Fruit fly (Drosophila melanogaster): ENCODE data around the gene CG40486.

The CG40486 gene

DNA sequence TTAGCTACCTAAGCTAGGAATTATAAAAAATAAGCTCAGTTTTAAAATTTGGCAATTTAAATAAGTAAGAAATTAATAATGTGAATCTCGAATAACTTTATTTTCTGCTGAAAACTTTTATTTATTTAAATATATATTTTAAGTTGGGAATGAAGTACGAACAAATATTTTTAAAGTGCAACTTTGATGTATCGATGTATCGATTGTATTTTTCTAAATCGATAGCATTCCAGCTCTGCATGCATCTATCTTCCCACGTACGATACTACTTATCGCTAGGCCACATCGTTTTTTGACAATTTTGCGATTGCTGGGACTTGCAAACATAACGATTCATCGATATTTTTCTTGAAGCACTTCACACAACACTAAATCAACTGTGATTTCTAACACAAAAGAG, 47.5 kb upstream of the CG40486 start (continued):
- TF ChIP-seq amos (GFP tag; IDR thresholded peaks at IDR 0.05; ENCODE audit: partially characterized antibody) (peak; percentile 98), CG6791 (GFP tag; IDR thresholded peaks at IDR 0.05; ENCODE audit: partially characterized antibody) (peak; percentile 99), chn (GFP tag; optimal IDR thresholded peaks at IDR 0.05) (no peak), ems (GFP tag; optimal IDR thresholded peaks at IDR 0.05) (no peak), cas (GFP tag; IDR thresholded peaks at IDR 0.05) (no peak), tup (GFP tag; optimal IDR thresholded peaks at IDR 0.05) (no peak), ranshi (GFP tag; IDR thresholded peaks at IDR 0.05) (no peak), CG7556 (GFP tag; optimal IDR thresholded peaks at IDR 0.05) (peak; percentile 12), pzg (GFP tag; optimal IDR thresholded peaks at IDR 0.05) (peak; percentile 74), CG9727 (GFP tag; optimal IDR thresholded peaks at IDR 0.05) (peak; percentile 36), CG42726 (GFP tag; IDR thresholded peaks at IDR 0.05; ENCODE audit: partially characterized antibody) (peak; percentile 98), Doc3 (GFP tag; IDR thresholded peaks at IDR 0.05; ENCODE audit: partially characterized antibody) (peak; percentile 94), BEAF-32 (GFP tag; optimal IDR thresholded peaks at IDR 0.05) (peak; percentile 91), HmgZ (tag; optimal IDR thresholded peaks at IDR 0.05) (peak; percentile 54), ci (GFP tag; IDR thresholded peaks at IDR 0.05) (no peak), Fer3 (tag; optimal IDR thresholded peaks at IDR 0.05) (peak; percentile 9), Hr51 (GFP tag; optimal IDR thresholded peaks at IDR 0.05) (peak in 1 of 2 experiments; percentile 32), CG13287 (GFP tag; IDR thresholded peaks at IDR 0.05; ENCODE audit: partially characterized antibody) (peak; percentile 94), CG6689 (GFP tag; IDR thresholded peaks at IDR 0.05) (0 out of 2 replicates have a peak, but pooled peaks have one; percentile 37), Dip2 (GFP tag; IDR thresholded peaks at IDR 0.05) (no peak), CG12219 (GFP tag; optimal IDR thresholded peaks at IDR 0.05) (no peak), Myb (GFP tag; optimal IDR thresholded peaks at IDR 0.05) (peak; percentile 31), Pdp1 (GFP tag; optimal IDR thresholded peaks at IDR 0.05) (peak in 1 of 2 experiments; percentile 13), HLH4C (GFP tag; IDR thresholded peaks at IDR 0.05; ENCODE audit: partially characterized antibody) (peak; percentile 97), bsh (GFP tag; optimal IDR thresholded peaks at IDR 0.05) (peak in 1 of 2 experiments; percentile 25), vfl (GFP tag; optimal IDR thresholded peaks at IDR 0.05) (no peak)

DNA sequence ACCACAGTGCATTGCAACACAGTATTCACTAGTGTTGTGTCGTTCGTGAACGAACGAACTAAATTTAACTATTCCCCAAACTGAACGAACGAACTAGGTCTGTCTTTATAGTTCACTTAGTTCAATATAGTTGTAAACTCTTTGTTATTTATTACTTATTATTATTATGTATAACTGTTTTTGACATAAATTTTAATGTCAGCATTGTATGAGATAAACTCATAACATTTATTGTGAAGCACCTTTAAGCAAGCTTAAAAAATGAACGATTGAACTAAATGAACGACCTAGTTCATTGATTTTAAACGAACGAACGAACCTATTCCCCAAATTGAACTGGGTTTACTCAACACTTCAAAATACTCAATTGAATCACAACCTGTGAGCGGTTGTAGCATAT, 47.0 kb upstream of the CG40486 start:
- peak; percentile 65 for TF ChIP-seq Sry-β (GFP tag; optimal IDR thresholded peaks at IDR 0.05)
- TF ChIP-seq CG6689 (GFP tag; IDR thresholded peaks at IDR 0.05) = no peak
- peak; percentile 53; the same call in 2 of the 3 replicates for TF ChIP-seq row (GFP tag; IDR thresholded peaks at IDR 0.05)
- 0 out of 2 replicates have a peak, but pooled peaks have one; percentile 28 for TF ChIP-seq slbo (GFP tag; IDR thresholded peaks at IDR 0.05)
- TF ChIP-seq CG15514 (GFP tag; optimal IDR thresholded peaks at IDR 0.05) = peak; percentile 98
- no peak for TF ChIP-seq Side (GFP tag; optimal IDR thresholded peaks at IDR 0.05)
- TF ChIP-seq CG18262 (tag; optimal IDR thresholded peaks at IDR 0.05) = no peak
- no peak for TF ChIP-seq CG15269 (tag; optimal IDR thresholded peaks at IDR 0.05)

DNA sequence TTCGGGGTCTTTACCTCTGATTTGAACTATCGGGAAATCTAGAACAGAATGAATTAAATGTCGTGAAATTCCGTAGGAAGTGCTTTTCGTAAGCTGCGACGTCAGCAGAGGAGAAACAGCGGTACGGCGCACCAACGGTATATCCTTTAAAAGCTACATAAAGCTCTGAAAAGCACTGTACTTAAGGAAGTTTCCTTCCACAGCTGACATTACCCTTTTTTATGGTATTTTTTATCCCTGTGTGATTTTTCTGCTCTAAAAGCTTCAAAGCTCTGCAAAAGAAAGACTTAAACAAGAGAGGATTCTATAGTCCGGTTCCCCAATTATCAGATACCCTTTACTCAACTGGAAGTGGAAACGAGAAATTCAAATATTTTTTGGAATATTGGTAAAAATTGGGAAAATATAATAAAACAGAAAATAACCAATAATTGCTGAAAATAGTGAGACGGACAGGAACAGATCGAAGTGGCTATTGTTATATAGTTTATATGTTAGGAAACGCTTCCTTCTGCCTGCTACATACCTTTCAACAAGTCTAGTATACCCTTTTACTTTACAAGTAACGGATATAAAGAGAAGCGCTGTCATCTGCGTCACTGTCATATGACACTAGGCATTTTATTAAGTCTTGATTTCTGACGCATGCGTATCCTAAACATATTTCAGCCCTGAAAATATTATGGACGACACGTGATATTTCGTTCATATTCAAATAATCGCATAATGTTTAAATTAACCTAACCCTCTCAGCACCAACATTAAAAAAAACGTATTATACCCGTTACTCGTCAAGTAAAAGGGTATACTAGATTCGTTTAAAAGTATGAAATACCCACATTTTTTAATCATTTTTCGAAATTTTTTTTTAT, 44.9 kb upstream of the CG40486 start, which contains the start of the genes stnA and stnB:
stnA (minus strand) TSS at position 51 of the 872 bp plus-strand sequence.
stnB (minus strand) TSS at position 51 of the 872 bp plus-strand sequence.
- TF ChIP-seq sob (GFP tag; IDR thresholded peaks at IDR 0.05) (0 out of 2 replicates have a peak, but pooled peaks have one; percentile 7), Dip3 (GFP tag; optimal IDR thresholded peaks at IDR 0.05) (peak; percentile 27), esg (GFP tag; conservative IDR thresholded peaks at IDR 0.05) (peak; percentile 31; the same call in 1 of the 2 replicates), CG31224 (GFP tag; IDR thresholded peaks at IDR 0.05) (no peak), CG30403 (GFP tag; optimal IDR thresholded peaks at IDR 0.05) (peak; percentile 26), Dbx (GFP tag; IDR thresholded peaks at IDR 0.05) (0 out of 3 replicates have a peak, but pooled peaks have one; percentile 17), CG6175 (GFP tag; IDR thresholded peaks at IDR 0.05) (no peak), CG42726 (GFP tag; IDR thresholded peaks at IDR 0.05; ENCODE audit: partially characterized antibody) (no peak), CG15073 (GFP tag; optimal IDR thresholded peaks at IDR 0.05) (no peak), CG9876 (GFP tag; optimal IDR thresholded peaks at IDR 0.05) (no peak), CG18764 (GFP tag; optimal IDR thresholded peaks at IDR 0.05) (no peak), Hsf (GFP tag; optimal IDR thresholded peaks at IDR 0.05) (peak; percentile 23), gem (tag; optimal IDR thresholded peaks at IDR 0.05) (peak; percentile 56), CG11560 (tag; IDR thresholded peaks at IDR 0.05) (no peak), run (tag; optimal IDR thresholded peaks at IDR 0.05) (no peak)

Data from whole organism, embryonic.